Fruit fly (Drosophila melanogaster) whole organism, embryonic: Measurements from ENCODE around the gene Hez.
A peak's percentile ranks its signal among the peaks of the same experiment; 100 is the strongest.

Experiments used
- Atf6 ChIP-seq: fragments of 200-800 bp; sonication (Bioruptor generic); IDR thresholded peaks from 2 replicates; pipeline ENCODE4 v1.3.6; 2022; ENCODE audit warnings: missing biosample characterization, missing genetic modification characterization
- Bgb ChIP-seq: fragments of 200-800 bp; sonication (Bioruptor generic); IDR thresholded peaks from 2 replicates; pipeline ENCODE4 v1.3.6; 2022; ENCODE audit warnings: missing biosample characterization, missing genetic modification characterization; ENCODE audit not compliant: partially characterized antibody
- CG10959 ChIP-seq: fragments of 200-800 bp; sonication (Bioruptor generic); IDR thresholded peaks from 2 replicates; pipeline ENCODE4 v1.3.6; 2022; ENCODE audit warnings: missing biosample characterization, missing genetic modification characterization
- CG12391 ChIP-seq: fragments of 200-800 bp; sonication (Bioruptor generic); optimal IDR thresholded peaks from 3 replicates; lab custom pipeline; 2018; ENCODE audit warnings: missing biosample characterization, mild to moderate bottlenecking, missing genetic modification characterization, moderate library complexity
- CG12769 ChIP-seq: fragments of 200-800 bp; sonication (Bioruptor generic); optimal IDR thresholded peaks from 2 replicates; lab custom pipeline; 2019; ENCODE audit warnings: missing biosample characterization, mild to moderate bottlenecking, missing genetic modification characterization, moderate library complexity
- CG13123 ChIP-seq: fragments of 200-800 bp; sonication (Bioruptor generic); optimal IDR thresholded peaks from 2 replicates; lab custom pipeline; 2016; ENCODE audit warnings: missing biosample characterization, missing genetic modification characterization
- CG13287 ChIP-seq: fragments of 200-800 bp; sonication (Bioruptor generic); IDR thresholded peaks from 2 replicates; pipeline ENCODE4 v1.3.6; 2022; ENCODE audit warnings: missing biosample characterization, missing genetic modification characterization; ENCODE audit not compliant: partially characterized antibody
- CG13894 ChIP-seq: fragments of 200-800 bp; sonication (Bioruptor generic); optimal IDR thresholded peaks from 3 replicates; lab custom pipeline; 2018; ENCODE audit warnings: missing biosample characterization, mild to moderate bottlenecking, missing genetic modification characterization, moderate library complexity
- CG14050 ChIP-seq: fragments of 200-800 bp; sonication (Bioruptor generic); IDR thresholded peaks from 3 replicates; pipeline ENCODE4 v1.3.6; 2022; ENCODE audit warnings: missing biosample characterization, missing genetic modification characterization
- CG14965 ChIP-seq: fragments of 200-800 bp; sonication (Bioruptor generic); optimal IDR thresholded peaks from 2 replicates; lab custom pipeline; 2016; ENCODE audit warnings: missing biosample characterization, missing genetic modification characterization, borderline replicate concordance
- CG15269 ChIP-seq: fragments of 200-800 bp; sonication (Bioruptor generic); optimal IDR thresholded peaks from 2 replicates; lab custom pipeline; 2018; ENCODE audit warnings: missing biosample characterization, mild to moderate bottlenecking, missing genetic modification characterization, moderate library complexity
- CG16863 ChIP-seq: fragments of 200-800 bp; sonication (Bioruptor generic); optimal IDR thresholded peaks from 3 replicates; lab custom pipeline; 2016; ENCODE audit warnings: missing biosample characterization, missing genetic modification characterization
- CG17328 ChIP-seq: fragments of 200-800 bp; sonication (Bioruptor generic); IDR thresholded peaks from 2 replicates; pipeline ENCODE4 v1.3.6; 2022; ENCODE audit warnings: missing biosample characterization, missing genetic modification characterization
- CG17359 ChIP-seq: fragments of 200-800 bp; sonication (Bioruptor generic); optimal IDR thresholded peaks from 3 replicates; lab custom pipeline; 2018; ENCODE audit warnings: missing biosample characterization, mild to moderate bottlenecking, missing genetic modification characterization, moderate library complexity
- CG17385 ChIP-seq: fragments of 200-800 bp; sonication (Bioruptor generic); optimal IDR thresholded peaks from 3 replicates; lab custom pipeline; 2018; ENCODE audit warnings: missing biosample characterization, mild to moderate bottlenecking, missing genetic modification characterization
- CG18476 ChIP-seq: fragments of 200-800 bp; sonication (Bioruptor generic); optimal IDR thresholded peaks from 2 replicates; lab custom pipeline; 2016; ENCODE audit warnings: missing biosample characterization, mild to moderate bottlenecking, missing genetic modification characterization
- CG2129 ChIP-seq: fragments of 200-800 bp; sonication (Bioruptor generic); IDR thresholded peaks from 2 replicates; pipeline ENCODE4 v1.3.6; 2022; ENCODE audit warnings: missing biosample characterization, missing genetic modification characterization; ENCODE audit not compliant: partially characterized antibody
- CG3995 ChIP-seq: fragments of 200-800 bp; sonication (Bioruptor generic); optimal IDR thresholded peaks from 3 replicates; lab custom pipeline; 2016; ENCODE audit warnings: missing biosample characterization, missing genetic modification characterization
- CG4617 ChIP-seq: fragments of 200-800 bp; sonication (Bioruptor generic); optimal IDR thresholded peaks from 3 replicates; lab custom pipeline; 2016; ENCODE audit warnings: missing biosample characterization, missing genetic modification characterization, borderline replicate concordance
- CG4730 ChIP-seq: fragments of 200-800 bp; sonication (Bioruptor generic); IDR thresholded peaks from 2 replicates; pipeline ENCODE4 v1.3.6; 2022; ENCODE audit warnings: missing biosample characterization, missing genetic modification characterization
- CG4820 ChIP-seq: fragments of 200-800 bp; sonication (Bioruptor generic); optimal IDR thresholded peaks from 3 replicates; lab custom pipeline; 2016; ENCODE audit warnings: missing biosample characterization, missing genetic modification characterization
- CG6765 ChIP-seq: fragments of 200-800 bp; sonication (Bioruptor generic); optimal IDR thresholded peaks from 3 replicates; lab custom pipeline; 2017; ENCODE audit warnings: missing biosample characterization, mild to moderate bottlenecking, missing genetic modification characterization
- CG7372 ChIP-seq: fragments of 200-800 bp; sonication (Bioruptor generic); IDR thresholded peaks from 2 replicates; pipeline ENCODE4 v1.3.6; 2022; ENCODE audit warnings: missing biosample characterization, missing genetic modification characterization
- CG9727 ChIP-seq: fragments of 200-800 bp; sonication (Bioruptor generic); optimal IDR thresholded peaks from 3 replicates; lab custom pipeline; 2017; ENCODE audit warnings: missing biosample characterization, mild to moderate bottlenecking, missing genetic modification characterization
- CHES-1-like ChIP-seq: fragments of 200-800 bp; sonication (Bioruptor generic); optimal IDR thresholded peaks from 2 replicates; lab custom pipeline; 2016; ENCODE audit warnings: missing biosample characterization, missing genetic modification characterization
- CTCF ChIP-seq: fragments of 200-800 bp; sonication (Bioruptor generic); optimal IDR thresholded peaks from 2 replicates; lab custom pipeline; 2017; ENCODE audit warnings: missing biosample characterization, mild to moderate bottlenecking, missing genetic modification characterization, moderate library complexity
- Dfd ChIP-seq, 2 experiments: fragments of >200 bp; optimal IDR thresholded peaks; 2 replicates each; lab custom pipeline; 2017; ENCODE audit warnings: missing biosample characterization in 2 of 2, missing genetic modification characterization in 2 of 2
- Doc3 ChIP-seq: fragments of 200-800 bp; sonication (Bioruptor generic); IDR thresholded peaks from 3 replicates; pipeline ENCODE4 v1.3.6; 2022; ENCODE audit warnings: missing biosample characterization, missing genetic modification characterization; ENCODE audit not compliant: partially characterized antibody
- GATAe ChIP-seq: fragments of 200-800 bp; sonication (Bioruptor generic); conservative IDR thresholded peaks from 2 replicates; pipeline ENCODE4 v1.3.6; 2022; ENCODE audit warnings: missing biosample characterization, missing genetic modification characterization
- H2.0 ChIP-seq: fragments of 200-800 bp; sonication (Bioruptor generic); IDR thresholded peaks from 2 replicates; pipeline ENCODE4 v1.3.6; 2022; ENCODE audit warnings: missing biosample characterization, missing genetic modification characterization
- Scr ChIP-seq: fragments of 200-800 bp; sonication (Bioruptor generic); IDR thresholded peaks from 2 replicates; pipeline ENCODE4 v1.3.6; 2022; ENCODE audit warnings: missing biosample characterization, missing genetic modification characterization; ENCODE audit not compliant: partially characterized antibody
- Spps ChIP-seq: fragments of 200-800 bp; sonication (Bioruptor generic); optimal IDR thresholded peaks from 2 replicates; lab custom pipeline; 2018; ENCODE audit warnings: missing biosample characterization, mild to moderate bottlenecking, missing genetic modification characterization
- Usf ChIP-seq: fragments of 200-800 bp; sonication (Bioruptor generic); optimal IDR thresholded peaks from 2 replicates; lab custom pipeline; 2017; ENCODE audit warnings: missing genotype, missing biosample characterization, missing genetic modification characterization
- ac ChIP-seq: fragments of 200-800 bp; sonication (Bioruptor generic); optimal IDR thresholded peaks from 3 replicates; lab custom pipeline; 2017; ENCODE audit warnings: missing biosample characterization, mild to moderate bottlenecking, missing genetic modification characterization
- al ChIP-seq: fragments of 200-800 bp; sonication (Bioruptor generic); IDR thresholded peaks from 2 replicates; pipeline ENCODE4 v1.3.6; 2022; ENCODE audit warnings: missing biosample characterization, missing genetic modification characterization
- bbx ChIP-seq: fragments of 200-800 bp; sonication (Bioruptor generic); IDR thresholded peaks from 2 replicates; pipeline ENCODE4 v1.3.6; 2022; ENCODE audit warnings: missing biosample characterization, missing genetic modification characterization; ENCODE audit not compliant: partially characterized antibody
- bsh ChIP-seq, 2 experiments: fragments of 200-800 bp; sonication (Bioruptor generic); optimal IDR thresholded peaks; 2 replicates each; lab custom pipeline; 2017 to 2018; ENCODE audit warnings: mild to moderate bottlenecking in 2 of 2, missing biosample characterization in 2 of 2, missing genetic modification characterization in 2 of 2, moderate library complexity in 1 of 2
- da ChIP-seq: fragments of 200-800 bp; sonication (Bioruptor generic); optimal IDR thresholded peaks from 2 replicates; lab custom pipeline; 2016; ENCODE audit warnings: missing biosample characterization, missing genetic modification characterization
- eve ChIP-seq, 2 experiments: fragments of >200 bp; optimal IDR thresholded peaks; 2 replicates each; lab custom pipeline; 2017; ENCODE audit warnings: missing biosample characterization in 2 of 2, missing genetic modification characterization in 2 of 2
- gfzf ChIP-seq: fragments of 200-800 bp; sonication (Bioruptor generic); optimal IDR thresholded peaks from 2 replicates; lab custom pipeline; 2016; ENCODE audit warnings: missing biosample characterization, mild to moderate bottlenecking, missing genetic modification characterization, moderate library complexity
- gro ChIP-seq: fragments of 200-800 bp; sonication (Bioruptor generic); optimal IDR thresholded peaks from 2 replicates; lab custom pipeline; 2016; ENCODE audit warnings: missing biosample characterization, missing genetic modification characterization
- ham ChIP-seq: fragments of 200-800 bp; sonication (Bioruptor generic); IDR thresholded peaks from 2 replicates; pipeline ENCODE4 v1.3.6; 2022; ENCODE audit warnings: missing biosample characterization, missing genetic modification characterization
- her ChIP-seq: fragments of 200-800 bp; sonication (Bioruptor generic); optimal IDR thresholded peaks from 2 replicates; lab custom pipeline; 2016; ENCODE audit warnings: missing biosample characterization, missing genetic modification characterization
- lbe ChIP-seq: fragments of 200-800 bp; sonication (Bioruptor generic); optimal IDR thresholded peaks from 2 replicates; lab custom pipeline; 2016; ENCODE audit warnings: missing biosample characterization, mild to moderate bottlenecking, missing genetic modification characterization
- lola ChIP-seq, 3 experiments: fragments of >200 bp in 2 of 3; fragments of 200-800 bp in 1 of 3; sonication (Bioruptor generic) in 1 of 3; optimal IDR thresholded peaks; 2 replicates each; lab custom pipeline; 2017 to 2019; ENCODE audit warnings: missing biosample characterization in 3 of 3, missing genetic modification characterization in 3 of 3, mild to moderate bottlenecking in 1 of 3, moderate library complexity in 1 of 3
- nerfin-1 ChIP-seq: fragments of 200-800 bp; sonication (Bioruptor generic); optimal IDR thresholded peaks from 3 replicates; lab custom pipeline; 2019; ENCODE audit warnings: missing biosample characterization, mild to moderate bottlenecking, missing genetic modification characterization, moderate library complexity
- nom ChIP-seq: fragments of 200-800 bp; sonication (Bioruptor generic); optimal IDR thresholded peaks from 2 replicates; lab custom pipeline; 2017; ENCODE audit warnings: missing biosample characterization, missing genetic modification characterization, mild to moderate bottlenecking, moderate library complexity, missing genetic modification reagents
- rib ChIP-seq: fragments of 200-800 bp; sonication (Bioruptor generic); IDR thresholded peaks from 2 replicates; pipeline ENCODE4 v1.3.6; 2022; ENCODE audit warnings: missing biosample characterization, missing genetic modification characterization
- sob ChIP-seq: fragments of 200-800 bp; sonication (Bioruptor generic); IDR thresholded peaks from 2 replicates; pipeline ENCODE4 v1.3.6; 2022; ENCODE audit warnings: missing biosample characterization, missing genetic modification characterization
- sr ChIP-seq: fragments of 200-800 bp; sonication (Bioruptor generic); IDR thresholded peaks from 3 replicates; pipeline ENCODE4 v1.3.6; 2022; ENCODE audit warnings: missing biosample characterization, missing genetic modification characterization
- wdn ChIP-seq: fragments of 200-800 bp; sonication (Bioruptor generic); IDR thresholded peaks from 2 replicates; pipeline ENCODE4 v1.3.6; 2022; ENCODE audit warnings: missing biosample characterization, missing genetic modification characterization

The Hez gene

DNA sequence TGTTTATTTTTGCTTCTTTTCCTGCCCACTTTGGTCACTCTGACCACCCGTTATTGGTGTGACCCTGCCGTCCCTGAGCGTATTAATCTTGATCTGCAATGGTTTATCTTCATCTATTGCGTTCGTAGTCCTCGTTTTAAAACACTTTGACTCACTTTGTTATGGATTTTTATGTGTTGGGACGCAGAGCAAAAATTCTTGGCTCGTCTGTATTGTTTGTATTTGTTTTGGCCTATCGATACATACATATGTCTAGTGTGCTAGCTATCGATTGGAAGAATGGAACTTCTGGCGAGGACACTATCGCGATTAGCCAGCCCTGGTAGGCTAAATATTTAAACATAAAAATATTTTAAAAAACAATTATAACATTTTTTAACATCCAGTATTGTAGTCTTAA is 34.9 kb downstream of the Hez start, which contains the start of gene CG10809 (continued):
- no peak for TF ChIP-seq GATAe (GFP tag; lab: Robert Waterston, UW)
- peak; percentile 95 for TF ChIP-seq CG13287
- TF ChIP-seq sob (GFP tag; lab: Robert Waterston, UW), result peak; percentile 39; the same call in 1 of the 2 replicates
- no peak for TF ChIP-seq Dfd (GFP tag; optimal IDR thresholded peaks at IDR 0.05; lab: Kevin White, UChicago)
- TF ChIP-seq Doc3, result peak; percentile 86
- peak; percentile 93 for TF ChIP-seq Bgb (GFP tag; lab: Robert Waterston, UW)
- no peak for TF ChIP-seq CG17328 (GFP tag; lab: Robert Waterston, UW)
- peak in 1 of 3 experiments; percentile 36 for TF ChIP-seq lola (GFP tag; optimal IDR thresholded peaks at IDR 0.05; lab: Kevin White, UChicago)
- TF ChIP-seq Atf6 (GFP tag; lab: Robert Waterston, UW), result no peak
- peak; percentile 67 for TF ChIP-seq CG12391
- TF ChIP-seq bsh (GFP tag; optimal IDR thresholded peaks at IDR 0.05; lab: Kevin White, UChicago), result peak in 1 of 2 experiments; percentile 27
- peak; percentile 48 for TF ChIP-seq CG9727 (GFP tag; lab: Kevin White, UChicago)
- peak; percentile 69 for TF ChIP-seq CHES-1-like (GFP tag; lab: Kevin White, UChicago)
- no peak for TF ChIP-seq ac (GFP tag; lab: Kevin White, UChicago)
- TF ChIP-seq CG17359 (tag; lab: Kevin White, UChicago), result peak; percentile 6
- peak; percentile 63 for TF ChIP-seq nerfin-1 (tag; lab: Kevin White, UChicago)
- TF ChIP-seq CG16863 (GFP tag; lab: Kevin White, UChicago), result no peak
- TF ChIP-seq rib (GFP tag; lab: Robert Waterston, UW), result no peak
- TF ChIP-seq CG4730 (GFP tag; lab: Robert Waterston, UW), result no peak
- TF ChIP-seq her, result peak; percentile 22
- peak; percentile 83 for TF ChIP-seq CG2129 (GFP tag; lab: Robert Waterston, UW)
- TF ChIP-seq Usf (GFP tag; lab: Kevin White, UChicago), result no peak
- TF ChIP-seq CG14965, result no peak
- TF ChIP-seq lbe (GFP tag; lab: Kevin White, UChicago), result peak; percentile 45
- TF ChIP-seq eve (GFP tag; optimal IDR thresholded peaks at IDR 0.05; lab: Kevin White, UChicago), result no peak
- TF ChIP-seq CG12769 (tag; lab: Kevin White, UChicago), result no peak
- TF ChIP-seq bbx (GFP tag; lab: Robert Waterston, UW), result peak; percentile 92
- TF ChIP-seq CG13894, result peak; percentile 32
- TF ChIP-seq CG10959 (GFP tag; lab: Robert Waterston, UW), result no peak
- peak; percentile 72 for TF ChIP-seq gfzf
- no peak for TF ChIP-seq CTCF (GFP tag; lab: Kevin White, UChicago)
- TF ChIP-seq nom (GFP tag; lab: Kevin White, UChicago), result no peak
- no peak for TF ChIP-seq ham (GFP tag; lab: Robert Waterston, UW)
- TF ChIP-seq Scr (GFP tag; lab: Robert Waterston, UW), result peak; percentile 94
- TF ChIP-seq da (GFP tag; lab: Kevin White, UChicago), result no peak
- peak; percentile 49 for TF ChIP-seq al (GFP tag; lab: Robert Waterston, UW)
- TF ChIP-seq CG4617 (GFP tag; lab: Kevin White, UChicago), result peak; percentile 97
- TF ChIP-seq CG3995 (GFP tag; lab: Kevin White, UChicago), result peak; percentile 43
- TF ChIP-seq CG13123, result peak; percentile 25
- no peak for TF ChIP-seq sr (GFP tag; lab: Robert Waterston, UW)
- peak; percentile 19 for TF ChIP-seq CG4820 (GFP tag; lab: Kevin White, UChicago)
- no peak for TF ChIP-seq CG6765 (GFP tag; lab: Kevin White, UChicago)
- no peak for TF ChIP-seq CG15269 (tag; lab: Kevin White, UChicago)
- TF ChIP-seq Spps (tag; lab: Kevin White, UChicago), result no peak
- no peak for TF ChIP-seq wdn (GFP tag; lab: Robert Waterston, UW)
- no peak for TF ChIP-seq CG7372 (GFP tag; lab: Robert Waterston, UW)
- TF ChIP-seq gro, result peak; percentile 38
- no peak for TF ChIP-seq H2.0 (GFP tag; lab: Robert Waterston, UW)
- TF ChIP-seq CG17385 (GFP tag; lab: Kevin White, UChicago), result peak; percentile 6
- TF ChIP-seq CG18476 (GFP tag; lab: Kevin White, UChicago), result no peak
- no peak for TF ChIP-seq CG14050 (GFP tag; lab: Robert Waterston, UW)
